Worm (Caenorhabditis elegans): ENCODE measurements around the gene ttr-18.

DNA sequence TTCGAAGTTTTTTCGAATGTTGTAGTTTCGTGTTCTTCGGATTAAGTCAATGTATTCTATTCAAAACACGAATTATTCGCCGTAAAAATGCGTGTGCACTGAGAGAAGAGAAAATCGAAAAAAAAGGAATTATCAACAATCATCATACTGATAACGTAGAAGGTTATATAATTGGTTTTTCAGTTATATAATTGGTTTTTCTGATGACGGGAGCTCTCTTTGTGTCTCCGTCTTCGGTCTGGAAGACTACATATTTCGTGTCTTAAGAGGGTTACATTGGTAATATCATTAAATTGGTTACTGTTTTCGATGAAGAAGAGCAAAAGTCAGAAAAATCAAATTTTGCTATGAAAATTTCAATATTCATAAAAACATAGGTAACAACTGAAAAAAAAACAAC, 26.7 kb downstream of the ttr-18 start:
- no peak for TF ChIP-seq F13H6.1 (tag; optimal IDR thresholded peaks at IDR 0.05)
- TF ChIP-seq ama-1 (optimal IDR thresholded peaks at IDR 0.05) = no peak
- no peak for TF ChIP-seq fax-1 (tag; optimal IDR thresholded peaks at IDR 0.05)
- TF ChIP-seq pha-4 (tag; optimal IDR thresholded peaks at IDR 0.05) = no peak
